Fruit fly (Drosophila melanogaster): ENCODE results near the gene CG42570.

The CG42570 gene

dm6 chr3L:15717519-15717918 lies at the start of gene CG42570:
TSS of gene CG42570 (plus strand) at chr3L:15717819.
- no peak for TF ChIP-seq CG7963 (GFP tag; IDR thresholded peaks at IDR 0.05; ENCODE audit: partially characterized antibody)
- no peak for TF ChIP-seq Dip3 (GFP tag; optimal IDR thresholded peaks at IDR 0.05)
- TF ChIP-seq CG2120 (GFP tag; optimal IDR thresholded peaks at IDR 0.05): no peak
- no peak for TF ChIP-seq Pdp1 (GFP tag; optimal IDR thresholded peaks at IDR 0.05)
- no peak for TF ChIP-seq CG10565 (GFP tag; optimal IDR thresholded peaks at IDR 0.05)
- TF ChIP-seq CG13123 (GFP tag; optimal IDR thresholded peaks at IDR 0.05): no peak

dm6 chr3L:15669939-15670338 lies 47.7 kb upstream of the CG42570 start:
- no peak for TF ChIP-seq CkIIα-i1 (GFP tag; IDR thresholded peaks at IDR 0.05)
- no peak for TF ChIP-seq unc-4 (GFP tag; IDR thresholded peaks at IDR 0.05; ENCODE audit: partially characterized antibody)
- no peak for TF ChIP-seq trh (GFP tag; optimal IDR thresholded peaks at IDR 0.05)
- peak; percentile 50; the same call in 1 of the 2 replicates for TF ChIP-seq Awh (GFP tag; IDR thresholded peaks at IDR 0.05)
- no peak for TF ChIP-seq CG9817 (tag; optimal IDR thresholded peaks at IDR 0.05)
- peak; percentile 75 for TF ChIP-seq grn (GFP tag; optimal IDR thresholded peaks at IDR 0.05)
- no peak for TF ChIP-seq CG11696 (GFP tag; IDR thresholded peaks at IDR 0.05)
- peak in 1 of 3 experiments; percentile 81 for TF ChIP-seq Stat92E (GFP tag; optimal IDR thresholded peaks at IDR 0.05)
- no peak for TF ChIP-seq CG2889 (GFP tag; IDR thresholded peaks at IDR 0.05)

dm6 chr3L:15670455-15670854 lies 47.2 kb upstream of the CG42570 start:
- peak; percentile 73 for TF ChIP-seq CG33557 (GFP tag; optimal IDR thresholded peaks at IDR 0.05)
- no peak for TF ChIP-seq CG11723 (GFP tag; optimal IDR thresholded peaks at IDR 0.05)
- TF ChIP-seq lola (GFP tag; optimal IDR thresholded peaks at IDR 0.05): peak in 1 of 3 experiments; percentile 86
- TF ChIP-seq danr (GFP tag; IDR thresholded peaks at IDR 0.05): no peak
- no peak for TF ChIP-seq z (GFP tag; IDR thresholded peaks at IDR 0.05)
- TF ChIP-seq ato (GFP tag; IDR thresholded peaks at IDR 0.05; ENCODE audit: partially characterized antibody): no peak
- peak; percentile 37 for TF ChIP-seq nmo (GFP tag; optimal IDR thresholded peaks at IDR 0.05)
- TF ChIP-seq GATAe (GFP tag; conservative IDR thresholded peaks at IDR 0.05): no peak
- TF ChIP-seq Deaf1 (tag; optimal IDR thresholded peaks at IDR 0.05): no peak
- no peak for TF ChIP-seq croc (GFP tag; conservative IDR thresholded peaks at IDR 0.05)
- TF ChIP-seq lab (GFP tag; optimal IDR thresholded peaks at IDR 0.05): no peak
- no peak for TF ChIP-seq ro (GFP tag; IDR thresholded peaks at IDR 0.05)
- no peak for TF ChIP-seq sna (GFP tag; IDR thresholded peaks at IDR 0.05; ENCODE audit: partially characterized antibody)
- TF ChIP-seq CG8388 (GFP tag; optimal IDR thresholded peaks at IDR 0.05): peak; percentile 19
- TF ChIP-seq Fer2 (tag; optimal IDR thresholded peaks at IDR 0.05): no peak
- peak; percentile 37 for TF ChIP-seq CoRest (tag; optimal IDR thresholded peaks at IDR 0.05)
- TF ChIP-seq D (optimal IDR thresholded peaks at IDR 0.05): no peak
- TF ChIP-seq D (GFP tag; optimal IDR thresholded peaks at IDR 0.05): peak; percentile 29
- TF ChIP-seq CG10979 (tag; optimal IDR thresholded peaks at IDR 0.05): peak; percentile 76
- TF ChIP-seq CG11085 (GFP tag; IDR thresholded peaks at IDR 0.05): no peak
- peak; percentile 8 for TF ChIP-seq CG8290 (GFP tag; optimal IDR thresholded peaks at IDR 0.05)
- no peak for TF ChIP-seq CG8290 (tag; optimal IDR thresholded peaks at IDR 0.05)
- TF ChIP-seq CG18262 (tag; optimal IDR thresholded peaks at IDR 0.05): peak; percentile 81
- no peak for TF ChIP-seq Hr78 (GFP tag; optimal IDR thresholded peaks at IDR 0.05)
- TF ChIP-seq CG4424 (GFP tag; optimal IDR thresholded peaks at IDR 0.05): peak; percentile 13
- TF ChIP-seq ac (GFP tag; optimal IDR thresholded peaks at IDR 0.05): peak; percentile 68
- no peak for TF ChIP-seq CG1603 (tag; optimal IDR thresholded peaks at IDR 0.05)
- TF ChIP-seq zfh1 (GFP tag; IDR thresholded peaks at IDR 0.05): 0 out of 3 replicates have a peak, but pooled peaks have one; percentile 12
- TF ChIP-seq CG10267 (tag; optimal IDR thresholded peaks at IDR 0.05): peak; percentile 62
- TF ChIP-seq Hr3 (GFP tag; optimal IDR thresholded peaks at IDR 0.05): peak; percentile 9
- no peak for TF ChIP-seq crol (GFP tag; IDR thresholded peaks at IDR 0.05)
- no peak for TF ChIP-seq Dip2 (GFP tag; IDR thresholded peaks at IDR 0.05)
- no peak for TF ChIP-seq Sox102F (GFP tag; optimal IDR thresholded peaks at IDR 0.05)
